Worm (Caenorhabditis elegans): ENCODE results near the gene F21H7.12.

F21H7.12 gene

DNA sequence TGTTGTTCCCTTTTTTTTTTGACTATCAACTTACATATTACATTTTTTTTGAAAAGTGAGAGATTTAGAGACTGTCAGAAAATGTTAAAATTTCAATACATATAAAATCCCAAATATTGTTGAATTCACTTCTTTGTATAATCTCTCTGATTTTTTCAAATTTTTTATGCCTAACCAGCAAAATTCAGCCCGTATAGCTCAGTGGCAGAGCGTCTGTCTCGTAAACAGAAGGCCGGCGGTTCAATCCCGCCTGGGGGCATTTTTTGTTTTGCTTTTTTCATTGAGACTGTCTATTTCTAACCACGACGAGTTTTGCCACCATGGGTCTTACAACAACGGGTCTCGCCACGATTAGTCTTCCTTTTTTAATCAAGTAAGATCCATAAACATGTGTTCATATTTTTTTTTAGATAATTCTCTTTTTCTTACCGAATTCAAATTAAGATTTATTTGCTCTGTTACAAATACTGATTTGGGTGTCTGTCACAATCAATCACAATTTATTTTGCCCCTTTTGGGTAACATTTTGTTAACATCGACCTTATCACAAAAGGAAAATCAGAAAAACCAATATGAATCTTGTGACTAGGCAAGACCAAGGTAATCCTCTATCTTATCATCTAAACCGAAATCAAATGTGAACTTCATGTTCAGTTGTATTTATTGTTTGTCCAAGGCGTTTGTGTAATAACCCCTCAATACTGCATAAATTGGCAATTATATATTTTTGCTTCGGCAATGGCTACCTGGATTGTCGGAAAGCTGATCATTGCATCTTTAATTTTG is 10.8 kb upstream of the F21H7.12 start, which contains the start of gene glc-1:
TSS of gene glc-1 (plus strand) at position 663 of the 786 bp plus-strand sequence.
- peak; percentile 43; the same call in 1 of the 2 replicates for TF ChIP-seq dmd-6 (GFP tag; IDR thresholded peaks at IDR 0.05)
- TF ChIP-seq nhr-28 (tag; optimal IDR thresholded peaks at IDR 0.05) = peak; percentile 30
- TF ChIP-seq pqm-1 (tag; optimal IDR thresholded peaks at IDR 0.05) = peak; percentile 56
- TF ChIP-seq dpl-1 (GFP tag; optimal IDR thresholded peaks at IDR 0.05) = no peak

DNA sequence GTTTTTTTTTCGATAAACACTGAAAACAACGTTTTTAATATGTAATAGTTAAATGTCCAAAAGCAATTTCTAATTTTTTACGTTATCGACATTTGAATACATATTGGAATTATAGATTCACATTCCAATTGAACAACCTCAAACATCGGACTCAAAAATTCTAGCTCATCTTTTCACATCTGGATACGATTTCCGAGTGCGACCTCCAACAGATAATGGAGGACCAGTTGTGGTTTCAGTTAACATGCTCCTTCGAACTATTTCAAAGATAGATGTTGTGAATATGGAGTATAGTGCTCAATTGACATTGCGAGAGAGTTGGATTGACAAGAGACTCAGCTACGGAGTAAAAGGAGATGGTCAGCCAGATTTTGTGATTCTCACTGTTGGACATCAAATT is 9.9 kb upstream of the F21H7.12 start:
- peak in 1 of 2 experiments; percentile 93 for TF ChIP-seq unc-62 (GFP tag; optimal IDR thresholded peaks at IDR 0.05 in 1 of 2)
- no peak for TF ChIP-seq unc-62 (tag; optimal IDR thresholded peaks at IDR 0.05)
- TF ChIP-seq duxl-1 (tag; optimal IDR thresholded peaks at IDR 0.05; ENCODE audit: poor library complexity) = no peak

DNA sequence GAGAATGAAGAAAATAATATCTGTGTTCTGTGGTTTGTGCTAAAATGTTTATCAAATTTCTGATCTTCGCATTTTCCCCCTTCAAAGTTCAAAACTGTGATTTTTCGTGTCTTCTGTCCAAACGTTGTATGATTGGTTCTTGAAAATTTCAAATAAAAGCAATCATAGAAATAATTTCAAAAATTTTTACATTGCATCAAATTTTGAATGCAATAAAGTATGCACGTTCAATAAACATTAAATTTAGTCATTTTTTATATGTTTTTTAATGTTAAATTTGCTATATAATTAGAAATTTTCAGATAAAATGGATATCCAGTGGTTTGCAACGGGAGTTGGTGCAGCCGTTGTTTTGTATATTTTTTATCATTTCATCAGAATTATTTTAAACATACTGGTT is 5.9 kb upstream of the F21H7.12 start, which contains the start of gene stdh-2:
TSS of gene stdh-2 (plus strand) at position 301 of the 400 bp plus-strand sequence.
- TF ChIP-seq Y48G9A.11 (GFP tag; IDR thresholded peaks at IDR 0.05) = no peak
- TF ChIP-seq lin-39 (tag; optimal IDR thresholded peaks at IDR 0.05) = no peak
- peak; percentile 54 for TF ChIP-seq nhr-28 (tag; optimal IDR thresholded peaks at IDR 0.05)

DNA sequence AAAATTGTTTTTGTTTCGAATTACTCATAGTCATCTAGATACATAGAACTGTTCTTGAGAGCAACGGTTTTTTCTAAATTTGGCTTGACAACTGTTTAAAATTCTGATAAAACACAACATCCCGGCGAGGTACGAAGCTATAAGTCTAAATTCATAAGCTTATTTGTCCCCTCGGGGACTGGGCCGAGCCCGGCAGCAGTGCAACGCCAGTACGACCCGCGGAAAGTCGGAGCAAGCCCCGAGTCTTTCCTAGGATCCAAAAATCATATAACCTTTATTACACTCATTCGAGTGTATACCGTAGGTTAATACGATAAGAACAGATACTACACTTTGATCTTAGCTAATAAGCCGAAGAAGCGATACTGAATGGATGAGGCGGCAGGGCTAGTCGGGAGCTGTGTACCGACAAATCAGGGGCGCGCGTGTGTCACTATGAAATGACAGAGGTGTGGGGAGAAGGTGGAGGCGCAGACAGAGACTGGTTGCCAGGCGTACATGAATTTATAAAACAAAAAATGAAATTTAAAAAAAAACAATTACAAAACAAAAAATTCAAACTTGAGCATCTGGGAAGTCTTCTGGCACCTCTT is 4.3 kb upstream of the F21H7.12 start:
- TF ChIP-seq mdt-29 (GFP tag; IDR thresholded peaks at IDR 0.05) (0 out of 2 replicates have a peak, but pooled peaks have one; percentile 25), ZK337.2 (GFP tag; IDR thresholded peaks at IDR 0.05) (no peak), nhr-48 (tag; optimal IDR thresholded peaks at IDR 0.05) (peak; percentile 35), dmd-6 (GFP tag; IDR thresholded peaks at IDR 0.05) (peak; percentile 42; the same call in 1 of the 2 replicates), ces-1 (GFP tag; optimal IDR thresholded peaks at IDR 0.05) (no peak), unc-130 (GFP tag; optimal IDR thresholded peaks at IDR 0.05) (peak; percentile 12), Y48G9A.11 (GFP tag; IDR thresholded peaks at IDR 0.05) (peak; percentile 47; the same call in 1 of the 2 replicates), R02D3.7 (tag; optimal IDR thresholded peaks at IDR 0.05) (no peak), nhr-41 (GFP tag; IDR thresholded peaks at IDR 0.05) (no peak), T26A8.4 (GFP tag; IDR thresholded peaks at IDR 0.05) (no peak), ama-1 (optimal IDR thresholded peaks at IDR 0.05) (no peak), tra-1 (GFP tag; IDR thresholded peaks at IDR 0.05) (peak; percentile 42; the same call in 1 of the 2 replicates), lin-38 (GFP tag; IDR thresholded peaks at IDR 0.05) (peak; percentile 40; the same call in 1 of the 2 replicates), Y75B8A.6 (GFP tag; IDR thresholded peaks at IDR 0.05) (0 out of 2 replicates have a peak, but pooled peaks have one; percentile 17), nhr-102 (tag; optimal IDR thresholded peaks at IDR 0.05) (peak; percentile 14), ceh-44 (GFP tag; IDR thresholded peaks at IDR 0.05) (peak; percentile 85), F49E8.2 (tag; optimal IDR thresholded peaks at IDR 0.05; ENCODE audit: borderline replicate concordance) (peak; percentile 81), nhr-42 (GFP tag; IDR thresholded peaks at IDR 0.05) (no peak), snpc-1.2 (GFP tag; IDR thresholded peaks at IDR 0.05) (peak; percentile 65), spr-1 (tag; optimal IDR thresholded peaks at IDR 0.05) (no peak), hlh-11 (tag; optimal IDR thresholded peaks at IDR 0.05) (peak; percentile 14), daf-16 (GFP tag; optimal IDR thresholded peaks at IDR 0.05) (peak in 1 of 2 experiments; percentile 31), daf-16 (tag; optimal IDR thresholded peaks at IDR 0.05) (no peak), hif-1 (tag; optimal IDR thresholded peaks at IDR 0.05) (no peak), madf-5 (GFP tag; IDR thresholded peaks at IDR 0.05) (no peak), hmg-1.1 (GFP tag; IDR thresholded peaks at IDR 0.05) (no peak), dve-1 (tag; optimal IDR thresholded peaks at IDR 0.05; ENCODE audit: insufficient read depth) (peak; percentile 18), pha-4 (GFP tag; IDR thresholded peaks at IDR 0.05) (0 out of 2 replicates have a peak, but pooled peaks have one; percentile 10), pha-4 (tag; optimal IDR thresholded peaks at IDR 0.05) (no peak), ceh-28 (tag; optimal IDR thresholded peaks at IDR 0.05) (no peak)

Measured in whole organism, L4 larva.